Worm (Caenorhabditis elegans) whole organism, early embryonic: Measurements from ENCODE around the gene C39B10.4.

Experiments used
- B0310.2 ChIP-seq: sonication (generic microtip); optimal IDR thresholded peaks from 2 replicates; lab custom pipeline; 2016; ENCODE audit warnings: mild to moderate bottlenecking, missing genetic modification characterization, missing compliant biosample characterization
- F13C5.2 ChIP-seq: sonication (generic microtip); optimal IDR thresholded peaks from 2 replicates; lab custom pipeline; 2017; ENCODE audit warnings: mild to moderate bottlenecking, missing genetic modification characterization, inconsistent platforms, missing compliant biosample characterization
- ama-1 ChIP-seq: fragments of 150-350 bp; optimal IDR thresholded peaks from 2 replicates; lab custom pipeline; 2014
- ceh-13 ChIP-seq: fragments of 200-800 bp; sonication (Bioruptor generic); optimal IDR thresholded peaks from 2 replicates; lab custom pipeline; 2018; ENCODE audit warnings: mild to moderate bottlenecking, missing genetic modification characterization, missing compliant biosample characterization
- hmg-4 ChIP-seq: fragments of 200-800 bp; sonication (Bioruptor generic); optimal IDR thresholded peaks from 2 replicates; lab custom pipeline; 2018; ENCODE audit warnings: mild to moderate bottlenecking, missing genetic modification characterization, missing compliant biosample characterization
- scrt-1 ChIP-seq: fragments of 200-800 bp; sonication (Bioruptor generic); IDR thresholded peaks from 2 replicates; pipeline ENCODE4 v1.3.6; 2022; ENCODE audit warnings: missing genetic modification characterization, missing compliant biosample characterization

DNA sequence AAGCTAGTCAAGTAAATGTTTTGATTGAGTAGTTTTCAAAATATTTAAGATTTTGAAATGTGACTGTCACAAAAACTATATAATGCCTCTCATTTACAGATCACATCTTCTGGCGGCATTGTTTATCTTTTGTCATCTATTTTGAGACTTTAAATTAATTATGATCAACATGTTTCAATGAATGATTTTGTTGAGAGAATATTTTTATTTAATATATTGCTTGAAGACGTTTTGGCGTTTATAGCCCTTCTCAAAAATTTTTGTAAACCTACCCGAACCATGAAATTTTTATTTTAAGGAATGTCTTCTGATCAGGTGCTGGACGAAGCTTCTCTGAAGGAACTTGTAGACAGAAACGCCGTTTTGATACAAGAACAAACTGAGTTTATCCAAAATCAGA, at the start of gene C39B10.4:
- TF ChIP-seq hmg-4 (no peak), scrt-1 (GFP tag; lab: Robert Waterston, UW) (no peak), F13C5.2 (tag; lab: Kevin White, UChicago) (no peak), ama-1 (lab: Kevin White, UChicago) (no peak), B0310.2 (tag; lab: Kevin White, UChicago) (no peak), ceh-13 (no peak)
